Worm (Caenorhabditis elegans): ENCODE data around the gene T13A10.1.

DNA sequence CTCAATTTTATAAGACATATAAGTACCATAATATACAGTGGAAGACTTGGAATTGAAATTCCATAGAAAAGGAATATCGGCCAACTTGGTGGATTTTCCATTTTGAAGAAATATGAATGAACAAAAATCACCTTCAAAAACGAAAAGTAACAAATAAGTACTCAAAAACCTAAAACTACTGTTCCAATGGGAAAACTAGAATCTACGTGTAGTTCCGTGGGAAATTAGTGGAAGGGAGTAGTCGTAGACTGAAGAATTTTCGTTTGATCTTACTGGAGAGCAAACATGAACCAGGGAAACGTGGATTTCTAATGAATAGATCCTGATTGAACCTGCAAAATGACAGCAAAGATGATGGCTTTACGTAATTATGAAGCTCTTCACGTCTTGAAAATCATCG, 4.0 kb upstream of the T13A10.1 start, which contains the start of gene srv-31:
- no peak for TF ChIP-seq ama-1 (optimal IDR thresholded peaks at IDR 0.05)
- TF ChIP-seq flt-1 (GFP tag; IDR thresholded peaks at IDR 0.05) = no peak
- no peak for TF ChIP-seq sea-1 (GFP tag; conservative IDR thresholded peaks at IDR 0.05)
- no peak for TF ChIP-seq pes-1 (GFP tag; IDR thresholded peaks at IDR 0.05)
- no peak for TF ChIP-seq tra-4 (tag; optimal IDR thresholded peaks at IDR 0.05)
- no peak for TF ChIP-seq scrt-1 (GFP tag; IDR thresholded peaks at IDR 0.05)
- TF ChIP-seq tbx-37 (GFP tag; conservative IDR thresholded peaks at IDR 0.05) = no peak
- TF ChIP-seq ets-7 (tag; optimal IDR thresholded peaks at IDR 0.05) = no peak
- no peak for TF ChIP-seq B0310.2 (tag; optimal IDR thresholded peaks at IDR 0.05)

Data from whole organism, early embryonic.